Worm (Caenorhabditis elegans): ENCODE measurements around the gene alh-9.

The alh-9 gene

ce11 chrIII:5876867-5877641, 21.2 kb downstream of the alh-9 start (continued):
- no peak for TF ChIP-seq egl-44 (GFP tag; IDR thresholded peaks at IDR 0.05)
- no peak for TF ChIP-seq attf-3 (GFP tag; conservative IDR thresholded peaks at IDR 0.05)
- TF ChIP-seq him-1 (tag; optimal IDR thresholded peaks at IDR 0.05) = no peak

ce11 chrIII:5878215-5878614, 22.4 kb downstream of the alh-9 start, which contains the start of the genes mig-21 and F01F1.2:
mig-21 (minus strand) TSS chrIII:5878380.
F01F1.2 (plus strand) TSS chrIII:5878554.
- TF ChIP-seq sdz-38 (tag; optimal IDR thresholded peaks at IDR 0.05) (no peak), nhr-80 (tag; optimal IDR thresholded peaks at IDR 0.05) (no peak), egl-18 (GFP tag; IDR thresholded peaks at IDR 0.05) (no peak), hmg-1.2 (GFP tag; IDR thresholded peaks at IDR 0.05) (peak; percentile 88; the same call in 1 of the 2 replicates), hrde-1 (tag; optimal IDR thresholded peaks at IDR 0.05; ENCODE audit: borderline replicate concordance) (no peak), cebp-1 (GFP tag; IDR thresholded peaks at IDR 0.05) (no peak), cebp-1 (tag; optimal IDR thresholded peaks at IDR 0.05) (peak; percentile 29), lsl-1 (GFP tag; optimal IDR thresholded peaks at IDR 0.05) (peak; percentile 25)

ce11 chrIII:5879291-5879968, 23.6 kb downstream of the alh-9 start, which contains the start of gene hpo-10:
hpo-10 (plus strand) TSS chrIII:5879489.
- TF ChIP-seq lin-35 (GFP tag; optimal IDR thresholded peaks at IDR 0.05) (peak in 1 of 3 experiments; percentile 15), mcd-1 (GFP tag; IDR thresholded peaks at IDR 0.05) (peak; percentile 21; the same call in 1 of the 2 replicates), chd-7 (tag; optimal IDR thresholded peaks at IDR 0.05) (no peak), madf-3 (GFP tag; IDR thresholded peaks at IDR 0.05) (no peak), gei-17 (GFP tag; optimal IDR thresholded peaks at IDR 0.05) (no peak), let-607 (tag; optimal IDR thresholded peaks at IDR 0.05) (peak in 1 of 2 experiments; percentile 5), ztf-25 (GFP tag; IDR thresholded peaks at IDR 0.05) (no peak), lin-40 (tag; optimal IDR thresholded peaks at IDR 0.05) (peak; percentile 3), madf-6 (GFP tag; IDR thresholded peaks at IDR 0.05) (peak; percentile 36; the same call in 1 of the 2 replicates), xnd-1 (tag; optimal IDR thresholded peaks at IDR 0.05) (no peak), attf-3 (GFP tag; conservative IDR thresholded peaks at IDR 0.05) (peak; percentile 83), hsf-1 (GFP tag; IDR thresholded peaks at IDR 0.05) (0 out of 2 replicates have a peak, but pooled peaks have one; percentile 38), dpff-1 (tag; optimal IDR thresholded peaks at IDR 0.05) (peak; percentile 31)

DNA sequence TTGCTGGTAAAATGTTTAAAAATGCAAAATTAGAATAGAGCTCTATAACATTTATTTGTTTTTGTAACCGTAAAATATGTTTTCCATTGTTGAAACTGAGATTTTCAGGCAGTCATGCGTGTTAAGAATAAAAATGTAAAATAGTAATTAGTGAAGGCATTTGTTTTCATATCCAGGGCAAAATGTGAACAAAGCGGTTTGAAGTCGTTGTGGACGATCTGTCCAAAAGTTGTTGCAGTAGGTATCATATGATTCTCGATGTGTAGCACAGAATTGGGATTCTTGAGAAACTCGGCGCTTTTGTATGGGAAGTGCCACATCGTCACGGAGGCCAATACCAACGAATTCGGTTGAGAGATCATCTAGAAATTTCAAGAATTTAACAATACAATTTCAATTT, 26.5 kb downstream of the alh-9 start:
- TF ChIP-seq hsf-1 (GFP tag; IDR thresholded peaks at IDR 0.05) (0 out of 2 replicates have a peak, but pooled peaks have one; percentile 50), ceh-79 (tag; optimal IDR thresholded peaks at IDR 0.05) (no peak), pha-4 (tag; optimal IDR thresholded peaks at IDR 0.05) (no peak), unc-62 (GFP tag; optimal IDR thresholded peaks at IDR 0.05) (no peak), K12H6.12 (tag; optimal IDR thresholded peaks at IDR 0.05) (no peak), F57C9.4 (tag; optimal IDR thresholded peaks at IDR 0.05) (no peak), ZK185.1 (tag; optimal IDR thresholded peaks at IDR 0.05; ENCODE audit: poor library complexity, severe bottlenecking) (no peak), rpc-1 (optimal IDR thresholded peaks at IDR 0.05) (no peak), rpc-1 (tag; optimal IDR thresholded peaks at IDR 0.05) (no peak), B0261.1 (tag; optimal IDR thresholded peaks at IDR 0.05) (no peak), madf-3 (GFP tag; IDR thresholded peaks at IDR 0.05) (0 out of 2 replicates have a peak, but pooled peaks have one; percentile 55), chd-7 (tag; optimal IDR thresholded peaks at IDR 0.05) (no peak), hlh-12 (tag; optimal IDR thresholded peaks at IDR 0.05) (no peak), mes-4 (tag; optimal IDR thresholded peaks at IDR 0.05) (no peak), nhr-80 (tag; optimal IDR thresholded peaks at IDR 0.05) (no peak), aptf-2 (GFP tag; conservative IDR thresholded peaks at IDR 0.05) (no peak), akir-1 (GFP tag; optimal IDR thresholded peaks at IDR 0.05) (no peak), nhr-179 (tag; optimal IDR thresholded peaks at IDR 0.05) (no peak), pbrm-1 (GFP tag; IDR thresholded peaks at IDR 0.05) (0 out of 2 replicates have a peak, but pooled peaks have one; percentile 34), egrh-3 (GFP tag; IDR thresholded peaks at IDR 0.05) (no peak), hrde-1 (tag; optimal IDR thresholded peaks at IDR 0.05; ENCODE audit: borderline replicate concordance) (peak; percentile 30), let-526 (GFP tag; IDR thresholded peaks at IDR 0.05) (no peak), ekl-4 (GFP tag; IDR thresholded peaks at IDR 0.05) (0 out of 2 replicates have a peak, but pooled peaks have one; percentile 28)

Data from whole organism, young adult.